Fruit fly (Drosophila melanogaster): ENCODE results near the gene Slimp.

Gene Slimp

DNA sequence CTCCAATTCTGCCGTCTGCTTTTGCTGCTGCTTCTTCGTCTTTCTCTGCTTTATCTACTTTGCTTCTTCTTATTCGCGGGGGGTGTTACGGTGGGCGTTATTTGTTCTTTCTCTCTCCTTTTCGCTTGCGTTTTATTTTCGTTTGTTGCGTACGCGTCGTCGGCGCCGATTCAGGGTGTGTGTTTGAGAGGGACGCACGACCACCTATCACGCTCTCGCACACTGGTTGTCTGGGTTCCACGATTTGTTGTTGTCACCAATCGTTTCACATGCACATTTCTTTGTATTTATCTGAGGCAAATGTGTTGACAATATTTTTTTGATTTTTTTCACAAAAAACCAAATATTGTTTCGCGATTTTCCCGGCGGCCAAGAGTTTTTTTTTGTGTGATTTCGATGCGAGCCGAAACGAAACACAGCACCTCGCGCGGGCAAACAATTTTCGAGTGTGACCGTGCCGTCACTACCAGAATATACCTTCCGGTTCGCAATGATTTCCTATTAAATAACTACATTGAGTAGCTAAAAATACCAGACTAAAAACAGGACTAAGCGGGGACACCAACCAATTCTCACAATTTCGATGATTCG, 43.4 kb downstream of the Slimp start, which contains the start of gene Syx1A (continued):
- TF ChIP-seq Eip75B (GFP tag; optimal IDR thresholded peaks at IDR 0.05) (peak; percentile 8), CG1621 (tag; optimal IDR thresholded peaks at IDR 0.05) (no peak), ss (GFP tag; optimal IDR thresholded peaks at IDR 0.05) (peak; percentile 18 to 34), CG6854 (GFP tag; optimal IDR thresholded peaks at IDR 0.05) (peak; percentile 61), Hr4 (GFP tag; optimal IDR thresholded peaks at IDR 0.05) (no peak), fd85E (GFP tag; optimal IDR thresholded peaks at IDR 0.05) (peak; percentile 35), CG8319 (GFP tag; optimal IDR thresholded peaks at IDR 0.05) (no peak), CG6792 (GFP tag; optimal IDR thresholded peaks at IDR 0.05) (no peak), esn (GFP tag; optimal IDR thresholded peaks at IDR 0.05) (peak; percentile 39), pdm3 (GFP tag; optimal IDR thresholded peaks at IDR 0.05) (no peak), Sox102F (GFP tag; optimal IDR thresholded peaks at IDR 0.05) (peak; percentile 2), Ets21C (GFP tag; optimal IDR thresholded peaks at IDR 0.05) (no peak), Lpt (GFP tag; optimal IDR thresholded peaks at IDR 0.05) (no peak), cyc (GFP tag; optimal IDR thresholded peaks at IDR 0.05) (no peak), acj6 (GFP tag; optimal IDR thresholded peaks at IDR 0.05) (no peak), fd59A (GFP tag; optimal IDR thresholded peaks at IDR 0.05) (no peak), Ets96B (tag; optimal IDR thresholded peaks at IDR 0.05) (no peak), Sox15 (GFP tag; optimal IDR thresholded peaks at IDR 0.05) (no peak), eg (GFP tag; IDR thresholded peaks at IDR 0.05) (no peak), CG8119 (GFP tag; IDR thresholded peaks at IDR 0.05) (no peak), Sox14 (GFP tag; optimal IDR thresholded peaks at IDR 0.05) (peak; percentile 47), salr (GFP tag; optimal IDR thresholded peaks at IDR 0.05) (no peak), CG11902 (GFP tag; optimal IDR thresholded peaks at IDR 0.05) (no peak), CG11762 (GFP tag; optimal IDR thresholded peaks at IDR 0.05; ENCODE audit: insufficient read depth) (no peak), Hr39 (GFP tag; optimal IDR thresholded peaks at IDR 0.05) (no peak)

- TF ChIP-seq Hr39 (GFP tag; optimal IDR thresholded peaks at IDR 0.05) (no peak), ss (GFP tag; optimal IDR thresholded peaks at IDR 0.05) (peak; percentile 12 to 23), dac (GFP tag; optimal IDR thresholded peaks at IDR 0.05) (no peak), Sox102F (GFP tag; optimal IDR thresholded peaks at IDR 0.05) (no peak), fd59A (GFP tag; optimal IDR thresholded peaks at IDR 0.05) (no peak), CG6854 (GFP tag; optimal IDR thresholded peaks at IDR 0.05) (peak; percentile 28), Blimp-1 (GFP tag; optimal IDR thresholded peaks at IDR 0.05) (peak; percentile 18), Eip78C (GFP tag) (peak; percentile 74), Hr38 (GFP tag; optimal IDR thresholded peaks at IDR 0.05) (no peak)
Observed at dm6 chr3R:24104471-24105311, 44.1 kb downstream of the Slimp start.

dm6 chr3R:24103708-24104107, 45.1 kb downstream of the Slimp start:
- TF ChIP-seq Sox14 (GFP tag; optimal IDR thresholded peaks at IDR 0.05) (no peak), CG11294 (GFP tag; IDR thresholded peaks at IDR 0.05) (no peak)

DNA sequence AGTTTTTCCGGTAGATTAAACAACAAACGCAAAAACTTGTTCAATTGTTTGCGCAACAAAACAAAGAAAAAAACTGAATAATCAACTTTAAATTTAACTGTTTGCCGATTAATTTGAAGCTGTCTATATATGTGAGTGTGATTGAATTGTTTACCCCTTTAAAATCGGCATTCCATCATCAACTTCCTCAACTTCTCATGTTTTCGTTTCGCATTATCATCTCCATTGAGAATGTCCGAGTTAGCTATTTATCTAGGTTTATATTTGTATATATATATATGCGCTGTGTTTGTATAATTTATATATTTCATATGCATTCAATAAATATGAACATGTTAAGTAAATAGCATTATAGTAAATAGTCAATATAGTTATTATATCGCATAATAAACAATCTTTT, 46.4 kb downstream of the Slimp start:
- TF ChIP-seq acj6 (GFP tag; optimal IDR thresholded peaks at IDR 0.05) (no peak), topi (GFP tag; optimal IDR thresholded peaks at IDR 0.05) (no peak), CG10669 (GFP tag; optimal IDR thresholded peaks at IDR 0.05) (no peak), fd59A (GFP tag; optimal IDR thresholded peaks at IDR 0.05) (no peak), dac (GFP tag; optimal IDR thresholded peaks at IDR 0.05) (no peak), fkh (GFP tag; optimal IDR thresholded peaks at IDR 0.05) (peak; percentile 61), Sox15 (GFP tag; optimal IDR thresholded peaks at IDR 0.05) (no peak)

Data from whole organism, prepupa.